Fruit fly (Drosophila melanogaster) whole organism, pupa: Measurements from ENCODE around the gene Cad89D.

Experiments used
- CG10348 ChIP-seq: fragments of 200-800 bp; sonication (Bioruptor generic); IDR thresholded peaks from 2 replicates; pipeline ENCODE4 v1.3.6; 2022; ENCODE audit warnings: missing biosample characterization, missing genetic modification characterization
- CG12605 ChIP-seq: fragments of 200-800 bp; sonication (Bioruptor generic); IDR thresholded peaks from 2 replicates; pipeline ENCODE4 v1.3.6; 2022; ENCODE audit warnings: missing biosample characterization, missing genetic modification characterization
- CG13204 ChIP-seq: fragments of 200-800 bp; sonication (Bioruptor generic); optimal IDR thresholded peaks from 2 replicates; lab custom pipeline; 2018; ENCODE audit warnings: missing biosample characterization, mild to moderate bottlenecking, missing genetic modification characterization, moderate library complexity
- CG14655 ChIP-seq: fragments of 200-800 bp; sonication (Bioruptor generic); optimal IDR thresholded peaks from 3 replicates; lab custom pipeline; 2017; ENCODE audit warnings: mild to moderate bottlenecking, missing biosample characterization, missing genetic modification reagents, missing genetic modification characterization
- CG15710 ChIP-seq: fragments of 200-800 bp; sonication (Bioruptor generic); optimal IDR thresholded peaks from 2 replicates; lab custom pipeline; 2018; ENCODE audit warnings: missing biosample characterization, mild to moderate bottlenecking, missing genetic modification characterization, moderate library complexity
- CG17806 ChIP-seq: fragments of 200-800 bp; sonication (Bioruptor generic); optimal IDR thresholded peaks from 2 replicates; lab custom pipeline; 2018; ENCODE audit warnings: missing biosample characterization, mild to moderate bottlenecking, missing genetic modification characterization, moderate library complexity
- CG32121 ChIP-seq: fragments of 200-800 bp; sonication (Bioruptor generic); IDR thresholded peaks from 2 replicates; pipeline ENCODE4 v1.3.6; 2022; ENCODE audit warnings: missing biosample characterization, missing genetic modification characterization
- CG34367 ChIP-seq: fragments of 200-800 bp; sonication (Bioruptor generic); optimal IDR thresholded peaks from 2 replicates; lab custom pipeline; 2018; ENCODE audit warnings: missing biosample characterization, mild to moderate bottlenecking, missing genetic modification characterization
- CG4496 ChIP-seq: fragments of 200-800 bp; sonication (Bioruptor generic); IDR thresholded peaks from 3 replicates; pipeline ENCODE4 v1.3.6; 2022; ENCODE audit warnings: missing biosample characterization, missing genetic modification characterization
- CG8159 ChIP-seq: fragments of 200-800 bp; sonication (Bioruptor generic); optimal IDR thresholded peaks from 3 replicates; lab custom pipeline; 2018; ENCODE audit warnings: missing biosample characterization, mild to moderate bottlenecking, missing genetic modification characterization, moderate library complexity
- CG8301 ChIP-seq: fragments of 200-800 bp; sonication (Bioruptor generic); optimal IDR thresholded peaks from 2 replicates; lab custom pipeline; 2018; ENCODE audit warnings: missing biosample characterization, mild to moderate bottlenecking, missing genetic modification characterization
- CG9948 ChIP-seq: fragments of 200-800 bp; sonication (Bioruptor generic); optimal IDR thresholded peaks from 2 replicates; lab custom pipeline; 2018; ENCODE audit warnings: missing biosample characterization, mild to moderate bottlenecking, missing genetic modification characterization, moderate library complexity
- D1 ChIP-seq: fragments of 200-800 bp; sonication (Bioruptor generic); optimal IDR thresholded peaks from 2 replicates; lab custom pipeline; 2018; ENCODE audit warnings: missing biosample characterization, mild to moderate bottlenecking, missing genetic modification characterization, moderate library complexity
- EcR ChIP-seq: fragments of 200-800 bp; sonication (Bioruptor generic); optimal IDR thresholded peaks from 3 replicates; lab custom pipeline; 2019; ENCODE audit warnings: missing biosample characterization, missing genetic modification characterization, mild to moderate bottlenecking, moderate library complexity, missing genetic modification reagents
- Ets98B ChIP-seq: fragments of 200-800 bp; sonication (Bioruptor generic); IDR thresholded peaks from 2 replicates; pipeline ENCODE4 v1.3.6; 2022; ENCODE audit warnings: missing biosample characterization, missing genetic modification characterization
- Pif1A ChIP-seq: fragments of 200-800 bp; sonication (Bioruptor generic); optimal IDR thresholded peaks from 3 replicates; lab custom pipeline; 2016; ENCODE audit warnings: missing biosample characterization, missing genetic modification characterization
- Pif1B ChIP-seq: fragments of 200-800 bp; sonication (Bioruptor generic); optimal IDR thresholded peaks from 3 replicates; lab custom pipeline; 2016; ENCODE audit warnings: missing biosample characterization, missing genetic modification characterization
- Snoo ChIP-seq: fragments of 200-800 bp; sonication (Bioruptor generic); optimal IDR thresholded peaks from 3 replicates; lab custom pipeline; 2017; ENCODE audit warnings: missing biosample characterization, mild to moderate bottlenecking, missing genetic modification characterization, inconsistent platforms
- fd96Ca ChIP-seq: fragments of 200-800 bp; sonication (Bioruptor generic); IDR thresholded peaks from 3 replicates; pipeline ENCODE4 v1.3.6; 2022; ENCODE audit warnings: missing biosample characterization, missing genetic modification characterization
- gl ChIP-seq: fragments of 200-800 bp; sonication (Bioruptor generic); optimal IDR thresholded peaks from 2 replicates; lab custom pipeline; 2018; ENCODE audit warnings: missing biosample characterization, mild to moderate bottlenecking, missing genetic modification characterization
- rn ChIP-seq: fragments of 200-800 bp; sonication (Bioruptor generic); IDR thresholded peaks from 2 replicates; pipeline ENCODE4 v1.3.6; 2022; ENCODE audit warnings: missing biosample characterization, missing genetic modification characterization

Gene Cad89D

DNA sequence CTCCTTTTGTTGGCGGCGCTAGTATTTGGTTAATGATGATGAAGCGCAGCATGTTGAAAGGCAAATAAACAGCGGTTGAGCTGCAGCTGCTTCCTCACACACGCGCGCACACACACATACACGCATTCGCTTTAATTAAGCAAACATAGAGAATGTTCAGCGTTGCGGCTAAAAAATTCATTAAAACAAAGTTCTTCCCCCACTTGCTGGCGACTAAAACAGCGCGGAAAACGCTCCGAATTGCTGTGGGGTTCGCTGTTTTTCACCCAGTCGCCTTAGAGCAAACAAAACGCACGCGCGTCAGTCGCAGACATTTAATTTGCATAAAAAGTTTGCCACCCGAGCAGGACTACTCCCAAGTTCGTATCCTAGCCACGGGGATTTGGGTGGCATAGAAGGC is 42.1 kb upstream of the Cad89D start:
- no peak for TF ChIP-seq fd96Ca (GFP tag; lab: Robert Waterston, UW)
- no peak for TF ChIP-seq CG4496
- TF ChIP-seq CG9948 (tag; lab: Kevin White, UChicago), result no peak
- TF ChIP-seq rn, result no peak
- TF ChIP-seq CG8159 (tag; lab: Kevin White, UChicago), result no peak
- no peak for TF ChIP-seq Pif1A
- TF ChIP-seq EcR (GFP tag; lab: Kevin White, UChicago), result no peak
- no peak for TF ChIP-seq CG17806 (tag; lab: Kevin White, UChicago)
- TF ChIP-seq Ets98B, result no peak
- TF ChIP-seq CG15710, result no peak
- TF ChIP-seq CG14655 (GFP tag; lab: Kevin White, UChicago), result no peak
- no peak for TF ChIP-seq Snoo (tag; lab: Kevin White, UChicago)
- TF ChIP-seq, all 21 proteins: peak for 0

DNA sequence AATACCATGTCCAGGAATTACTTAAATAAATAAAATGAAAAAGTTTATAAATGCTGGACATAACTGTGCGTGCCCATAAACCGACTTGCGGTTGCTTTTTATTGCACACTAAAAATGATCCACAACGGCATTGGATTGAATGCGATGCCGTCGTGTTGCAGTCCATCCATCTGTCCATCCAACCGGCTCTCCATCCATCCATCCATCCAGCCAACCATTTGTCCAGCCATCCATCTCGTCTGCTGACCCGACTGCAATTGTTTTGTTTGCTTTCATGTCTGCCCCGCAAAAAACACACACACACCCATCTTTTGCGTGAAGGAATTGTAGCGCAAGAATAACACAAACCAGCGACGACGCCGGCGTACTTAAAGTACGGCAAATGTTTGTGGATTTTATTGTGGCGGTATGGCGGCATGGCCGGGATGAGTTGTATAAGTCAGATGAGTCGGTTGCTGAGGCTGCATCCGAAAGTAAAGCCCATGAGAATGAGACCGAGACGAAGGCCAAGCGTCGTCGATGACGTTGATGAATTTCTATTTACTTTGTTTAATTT is 38.6 kb upstream of the Cad89D start:
- TF ChIP-seq CG8301 (tag; lab: Kevin White, UChicago) (no peak), EcR (GFP tag; lab: Kevin White, UChicago) (peak; percentile 48), CG34367 (tag; lab: Kevin White, UChicago) (no peak), CG13204 (GFP tag; lab: Kevin White, UChicago) (peak; percentile 14)

DNA sequence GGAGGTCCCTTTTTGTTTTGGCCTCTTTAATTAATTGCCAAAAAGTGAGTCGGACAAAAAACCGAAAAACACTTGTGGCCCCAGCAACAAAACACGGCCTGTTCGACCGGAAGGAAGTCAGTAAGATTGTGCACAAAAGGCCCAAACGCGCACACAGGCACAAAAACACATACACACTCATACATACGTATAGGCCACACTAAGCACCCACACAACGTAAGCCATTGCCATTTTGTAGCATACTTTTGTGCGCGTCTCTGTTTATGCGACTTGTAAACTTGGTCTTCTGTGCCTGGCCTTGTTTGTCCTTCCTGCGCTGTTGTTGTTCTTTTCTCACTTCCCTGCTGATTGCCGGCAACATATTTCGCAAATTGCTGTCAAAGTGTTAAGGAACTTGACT is 35.2 kb upstream of the Cad89D start:
- TF ChIP-seq Pif1A (no peak), gl (no peak), CG8159 (tag; lab: Kevin White, UChicago) (no peak), CG4496 (no peak), CG14655 (GFP tag; lab: Kevin White, UChicago) (no peak), EcR (GFP tag; lab: Kevin White, UChicago) (no peak), Snoo (tag; lab: Kevin White, UChicago) (no peak), D1 (tag; lab: Kevin White, UChicago) (no peak), CG10348 (GFP tag; lab: Robert Waterston, UW) (no peak)

DNA sequence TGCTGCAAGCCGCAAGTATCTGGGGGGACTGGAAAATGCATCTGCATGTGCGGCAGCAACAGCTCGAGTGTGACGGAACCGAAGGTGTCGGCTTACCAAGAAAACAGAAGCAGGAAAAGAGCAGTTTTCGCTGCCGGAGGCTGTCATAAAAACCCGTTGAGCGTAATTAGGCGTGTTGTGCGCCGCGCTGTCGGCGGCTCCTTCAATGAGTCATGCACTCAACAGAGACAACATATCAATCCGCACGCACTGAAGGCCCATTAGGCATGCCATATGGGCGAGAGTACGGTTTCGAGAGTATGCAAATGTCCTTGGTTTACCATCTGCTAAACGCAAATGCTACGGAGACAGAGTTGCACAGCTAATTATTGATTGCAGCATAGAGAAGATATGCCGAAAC is 33.2 kb upstream of the Cad89D start:
- TF ChIP-seq Ets98B (no peak), CG9948 (tag; lab: Kevin White, UChicago) (no peak), CG34367 (tag; lab: Kevin White, UChicago) (no peak), CG10348 (GFP tag; lab: Robert Waterston, UW) (no peak), D1 (tag; lab: Kevin White, UChicago) (no peak)
- TF ChIP-seq, all 21 proteins: peak for 0

DNA sequence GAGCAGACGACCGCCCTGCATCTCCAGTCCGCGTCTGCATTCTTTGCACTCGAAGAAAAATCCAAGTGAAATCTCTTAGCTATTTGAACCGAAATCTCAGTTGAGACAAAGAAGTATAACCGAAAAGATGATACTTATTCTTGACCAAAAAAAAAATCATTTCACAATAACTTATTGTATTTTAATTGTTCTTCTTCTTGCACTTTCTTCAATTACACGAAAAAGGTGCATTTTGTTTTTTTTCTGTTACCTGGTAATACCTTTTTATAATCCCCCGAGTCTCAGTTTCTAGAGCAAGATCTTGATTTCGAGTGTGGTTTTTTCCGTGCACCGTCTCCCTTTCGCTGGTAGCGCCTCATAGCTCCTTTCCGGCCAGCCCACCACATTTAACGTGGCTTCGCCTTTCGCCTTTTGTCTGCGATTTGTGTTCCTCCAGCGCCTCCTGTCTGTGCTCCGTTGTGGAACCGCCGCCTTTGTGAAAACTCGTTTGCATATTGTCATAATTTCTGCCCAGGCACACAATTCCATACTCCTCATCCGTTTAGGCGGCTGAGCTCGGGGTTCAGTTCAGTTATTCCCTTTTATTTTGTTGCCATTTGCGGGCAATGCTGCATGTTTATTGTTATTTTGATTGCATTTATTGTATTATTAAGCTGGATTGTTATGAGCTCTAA is 31.6 kb upstream of the Cad89D start:
- TF ChIP-seq CG8301 (tag; lab: Kevin White, UChicago) (peak; percentile 87), rn (no peak), CG10348 (GFP tag; lab: Robert Waterston, UW) (no peak), CG15710 (peak; percentile 82), CG9948 (tag; lab: Kevin White, UChicago) (peak; percentile 86), Snoo (tag; lab: Kevin White, UChicago) (peak; percentile 13), Pif1A (peak; percentile 60), CG12605 (GFP tag; lab: Robert Waterston, UW) (no peak), Ets98B (peak; percentile 30; the same call in 1 of the 2 replicates), CG8159 (tag; lab: Kevin White, UChicago) (peak; percentile 85), CG32121 (GFP tag; lab: Robert Waterston, UW) (no peak), CG34367 (tag; lab: Kevin White, UChicago) (peak; percentile 76), D1 (tag; lab: Kevin White, UChicago) (peak; percentile 81), Pif1B (peak; percentile 36), CG14655 (GFP tag; lab: Kevin White, UChicago) (peak; percentile 86), fd96Ca (GFP tag; lab: Robert Waterston, UW) (0 out of 3 replicates have a peak, but pooled peaks have one; percentile 25), CG13204 (GFP tag; lab: Kevin White, UChicago) (peak; percentile 69), CG4496 (no peak), CG17806 (tag; lab: Kevin White, UChicago) (peak; percentile 95), EcR (GFP tag; lab: Kevin White, UChicago) (peak; percentile 19), gl (peak; percentile 83)

DNA sequence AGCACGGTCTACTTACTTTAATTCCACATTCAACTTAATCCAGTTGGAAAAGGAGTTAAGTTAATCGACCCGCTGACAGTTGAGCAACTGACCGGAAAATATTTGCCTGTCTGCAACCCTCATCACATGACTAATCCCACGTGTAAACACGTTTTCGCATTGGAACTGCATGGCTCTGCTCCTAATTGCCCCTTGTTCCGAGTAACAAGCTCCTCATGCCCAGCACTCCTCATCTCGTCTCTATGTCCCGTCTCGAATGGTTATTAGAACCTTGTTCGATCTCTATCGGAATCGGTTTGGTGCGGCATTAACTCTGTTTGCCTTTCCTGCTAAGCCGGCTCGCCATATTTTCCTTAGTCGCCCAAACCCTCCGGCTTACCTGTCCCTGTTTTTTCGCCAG is 31.0 kb upstream of the Cad89D start:
- TF ChIP-seq CG12605 (GFP tag; lab: Robert Waterston, UW) (no peak), D1 (tag; lab: Kevin White, UChicago) (no peak), CG4496 (no peak), Snoo (tag; lab: Kevin White, UChicago) (no peak), CG14655 (GFP tag; lab: Kevin White, UChicago) (no peak), CG34367 (tag; lab: Kevin White, UChicago) (no peak), CG32121 (GFP tag; lab: Robert Waterston, UW) (no peak), EcR (GFP tag; lab: Kevin White, UChicago) (no peak), CG8301 (tag; lab: Kevin White, UChicago) (no peak), CG15710 (no peak), CG17806 (tag; lab: Kevin White, UChicago) (no peak), CG8159 (tag; lab: Kevin White, UChicago) (no peak), Ets98B (no peak), CG10348 (GFP tag; lab: Robert Waterston, UW) (no peak), rn (no peak)
